Worm (Caenorhabditis elegans) whole organism, L3 larva: ENCODE results near the gene dod-17.

Source experiments
- ceh-82 ChIP-seq: fragments of 150-350 bp; optimal IDR thresholded peaks from 2 replicates; lab custom pipeline; 2014; ENCODE audit warnings: missing biosample characterization, missing genetic modification characterization
- fkh-10 ChIP-seq: sonication (generic microtip); optimal IDR thresholded peaks from 2 replicates; lab custom pipeline; 2017; ENCODE audit warnings: missing biosample characterization, missing genetic modification reagents, missing genetic modification characterization
- fos-1 ChIP-seq: fragments of 150-350 bp; optimal IDR thresholded peaks from 2 replicates; lab custom pipeline; 2014; ENCODE audit warnings: missing biosample characterization, missing genetic modification characterization
- jun-1 ChIP-seq: fragments of 150-350 bp; optimal IDR thresholded peaks from 2 replicates; lab custom pipeline; 2014; ENCODE audit warnings: missing biosample characterization, missing genetic modification reagents, missing genetic modification characterization
- lin-15B ChIP-seq: fragments of 150-350 bp; optimal IDR thresholded peaks from 2 replicates; lab custom pipeline; 2014; ENCODE audit warnings: missing biosample characterization, missing genetic modification characterization
- mdl-1 ChIP-seq: fragments of 150-350 bp; optimal IDR thresholded peaks from 2 replicates; lab custom pipeline; 2014; ENCODE audit warnings: missing biosample characterization, missing genetic modification characterization
- nhr-43 ChIP-seq: sonication (generic microtip); optimal IDR thresholded peaks from 2 replicates; lab custom pipeline; 2016; ENCODE audit warnings: mild to moderate bottlenecking, missing genetic modification characterization, missing compliant biosample characterization; ENCODE audit not compliant: poor library complexity, severe bottlenecking
- nhr-67 ChIP-seq: fragments of 150-350 bp; optimal IDR thresholded peaks from 2 replicates; lab custom pipeline; 2014; ENCODE audit warnings: missing biosample characterization, missing genetic modification characterization
- skn-1 ChIP-seq: fragments of 150-350 bp; optimal IDR thresholded peaks from 2 replicates; lab custom pipeline; 2014; ENCODE audit warnings: missing biosample characterization, missing genetic modification characterization
- tbx-2 ChIP-seq: sonication (generic microtip); optimal IDR thresholded peaks from 2 replicates; lab custom pipeline; 2016; ENCODE audit warnings: mild to moderate bottlenecking, missing genetic modification characterization, missing compliant biosample characterization
- unc-62 ChIP-seq: fragments of 150-350 bp; sonication (generic microtip); optimal IDR thresholded peaks from 4 replicates; lab custom pipeline; 2014; ENCODE audit warnings: missing biosample characterization, missing genetic modification reagents, missing genetic modification characterization
- ztf-4 ChIP-seq: fragments of 150-350 bp; optimal IDR thresholded peaks from 2 replicates; lab custom pipeline; 2014; ENCODE audit warnings: missing biosample characterization, missing genetic modification characterization

- TF ChIP-seq fos-1 (tag; lab: Kevin White, UChicago) (no peak), fkh-10 (no peak), nhr-43 (tag; lab: Kevin White, UChicago) (no peak), lin-15B (tag; lab: Kevin White, UChicago) (no peak), unc-62 (GFP tag; lab: Kevin White, UChicago) (no peak), mdl-1 (tag; lab: Kevin White, UChicago) (no peak), jun-1 (no peak), nhr-67 (no peak), ztf-4 (tag; lab: Kevin White, UChicago) (no peak), tbx-2 (tag; lab: Kevin White, UChicago) (no peak), ceh-82 (tag; lab: Kevin White, UChicago) (no peak), skn-1 (no peak)
Measured at ce11 chrIV:12997560-12997959, 21.5 kb downstream of the dod-17 start.
